Worm (Caenorhabditis elegans) whole organism, L4 larva: ENCODE data around the gene bcl-11.
A peak's percentile ranks its signal among the peaks of the same experiment; 100 is the strongest.

Experiments used
- F10B5.3 ChIP-seq: sonication (generic microtip); optimal IDR thresholded peaks from 2 replicates; lab custom pipeline; 2016; ENCODE audit warnings: mild to moderate bottlenecking, missing genetic modification characterization, missing compliant biosample characterization
- F26F4.8 ChIP-seq: fragments of 200-800 bp; sonication (Bioruptor generic); conservative IDR thresholded peaks from 2 replicates; pipeline ENCODE4 v1.3.6; 2022; ENCODE audit warnings: missing genetic modification characterization, missing compliant biosample characterization
- F37D6.2 ChIP-seq: sonication (generic microtip); optimal IDR thresholded peaks from 2 replicates; lab custom pipeline; 2016; ENCODE audit warnings: mild to moderate bottlenecking, missing genetic modification characterization, missing compliant biosample characterization
- F44E2.7 ChIP-seq: fragments of 200-800 bp; sonication (Bioruptor generic); IDR thresholded peaks from 2 replicates; pipeline ENCODE4 v2.1.2; 2022; ENCODE audit warnings: missing genetic modification characterization, missing compliant biosample characterization
- R02D3.7 ChIP-seq: fragments of 150-350 bp; sonication (generic microtip); optimal IDR thresholded peaks from 3 replicates; lab custom pipeline; 2014; ENCODE audit warnings: missing biosample characterization, missing genetic modification characterization
- Y48G9A.11 ChIP-seq: fragments of 200-800 bp; sonication (Bioruptor generic); IDR thresholded peaks from 2 replicates; pipeline ENCODE4 v1.3.6; 2022; ENCODE audit warnings: missing genetic modification reagents, missing genetic modification characterization, missing compliant biosample characterization
- Y75B8A.6 ChIP-seq: fragments of 200-800 bp; sonication (Bioruptor generic); IDR thresholded peaks from 2 replicates; pipeline ENCODE4 v1.3.6; 2022; ENCODE audit warnings: missing genetic modification reagents, missing genetic modification characterization, missing compliant biosample characterization
- ZK546.5 ChIP-seq, 2 experiments: sonication (generic microtip); optimal IDR thresholded peaks; 2 replicates each; lab custom pipeline; 2017; ENCODE audit warnings: missing biosample characterization in 2 of 2, missing genetic modification characterization in 2 of 2
- aha-1 ChIP-seq: fragments of 150-350 bp; peaks from one replicate; lab custom pipeline; 2014; ENCODE audit warnings: missing biosample characterization, missing genetic modification characterization
- ama-1 ChIP-seq: fragments of 150-350 bp; optimal IDR thresholded peaks from 2 replicates; lab custom pipeline; 2014; ENCODE audit warnings: inconsistent platforms, mixed read lengths
- arid-1 ChIP-seq: fragments of 200-800 bp; sonication (Bioruptor generic); conservative IDR thresholded peaks from 2 replicates; pipeline ENCODE4 v1.3.6; 2022; ENCODE audit warnings: missing genetic modification reagents, missing genetic modification characterization, missing compliant biosample characterization
- ceh-62 ChIP-seq: sonication (generic microtip); optimal IDR thresholded peaks from 2 replicates; lab custom pipeline; 2017; ENCODE audit warnings: missing biosample characterization, missing genetic modification characterization
- ces-1 ChIP-seq: fragments of 150-350 bp; sonication (generic microtip); optimal IDR thresholded peaks from 4 replicates; lab custom pipeline; 2014; ENCODE audit warnings: missing biosample characterization, missing genetic modification reagents, missing genetic modification characterization
- ctbp-1 ChIP-seq: fragments of 200-800 bp; sonication (Bioruptor generic); IDR thresholded peaks from 2 replicates; pipeline ENCODE4 v1.3.6; 2022; ENCODE audit warnings: missing genetic modification reagents, missing genetic modification characterization, missing compliant biosample characterization
- daf-12 ChIP-seq: fragments of 150-350 bp; optimal IDR thresholded peaks from 2 replicates; lab custom pipeline; 2014; ENCODE audit warnings: missing biosample characterization, missing genetic modification reagents, missing genetic modification characterization
- daf-16 ChIP-seq, 3 experiments: sonication (generic microtip); optimal IDR thresholded peaks; 2 replicates each; lab custom pipeline; 2016 to 2017; ENCODE audit warnings: missing genetic modification characterization in 3 of 3, missing genetic modification reagents in 3 of 3, mild to moderate bottlenecking in 2 of 3, missing compliant biosample characterization in 2 of 3, missing biosample characterization in 1 of 3, moderate library complexity in 1 of 3
- daf-8 ChIP-seq: fragments of 200-800 bp; sonication (Bioruptor generic); IDR thresholded peaks from 2 replicates; pipeline ENCODE4 v1.3.6; 2022; ENCODE audit warnings: missing genetic modification characterization, missing compliant biosample characterization
- dpl-1 ChIP-seq: fragments of 150-350 bp; optimal IDR thresholded peaks from 2 replicates; lab custom pipeline; 2014; ENCODE audit warnings: missing biosample characterization, missing genetic modification reagents, missing genetic modification characterization
- dve-1 ChIP-seq: sonication (generic microtip); optimal IDR thresholded peaks from 2 replicates; lab custom pipeline; 2017; ENCODE audit warnings: antibody characterized with exemption, mild to moderate bottlenecking, missing genetic modification characterization, missing compliant biosample characterization; ENCODE audit not compliant: insufficient read depth
- egl-43 ChIP-seq: fragments of 200-800 bp; sonication (Bioruptor generic); IDR thresholded peaks from 2 replicates; pipeline ENCODE4 v1.3.6; 2022; ENCODE audit warnings: missing genetic modification reagents, missing genetic modification characterization, missing compliant biosample characterization
- fkh-10 ChIP-seq: fragments of 150-350 bp; optimal IDR thresholded peaks from 2 replicates; lab custom pipeline; 2014; ENCODE audit warnings: missing biosample characterization, missing genetic modification reagents, missing genetic modification characterization
- gei-8 ChIP-seq: fragments of 200-800 bp; sonication (Bioruptor generic); optimal IDR thresholded peaks from 2 replicates; lab custom pipeline; 2018; ENCODE audit warnings: mild to moderate bottlenecking, missing genetic modification characterization, missing compliant biosample characterization
- hlh-11 ChIP-seq: fragments of 200-800 bp; sonication (Bioruptor generic); optimal IDR thresholded peaks from 2 replicates; lab custom pipeline; 2018; ENCODE audit warnings: mild to moderate bottlenecking, missing genetic modification characterization, missing compliant biosample characterization
- hlh-30 ChIP-seq: sonication (generic microtip); optimal IDR thresholded peaks from 2 replicates; lab custom pipeline; 2017; ENCODE audit warnings: antibody characterized with exemption, mild to moderate bottlenecking, missing genetic modification characterization, missing compliant biosample characterization; ENCODE audit not compliant: insufficient read depth
- hmg-1.1 ChIP-seq: fragments of 200-800 bp; sonication (Bioruptor generic); IDR thresholded peaks from 2 replicates; pipeline ENCODE4 v1.3.6; 2022; ENCODE audit warnings: missing genetic modification reagents, missing genetic modification characterization, missing compliant biosample characterization
- jun-1 ChIP-seq: fragments of 150-350 bp; optimal IDR thresholded peaks from 2 replicates; lab custom pipeline; 2014; ENCODE audit warnings: missing biosample characterization, missing genetic modification reagents, missing genetic modification characterization
- lim-7 ChIP-seq: fragments of 200-800 bp; sonication (Bioruptor generic); IDR thresholded peaks from 2 replicates; pipeline ENCODE4 v1.3.6; 2022; ENCODE audit warnings: missing genetic modification characterization, missing compliant biosample characterization
- lin-29 ChIP-seq: fragments of 200-800 bp; sonication (Bioruptor generic); IDR thresholded peaks from 2 replicates; pipeline ENCODE4 v1.3.6; 2022; ENCODE audit warnings: missing genetic modification reagents, missing genetic modification characterization, missing compliant biosample characterization
- lin-38 ChIP-seq: fragments of 200-800 bp; sonication (Bioruptor generic); IDR thresholded peaks from 2 replicates; pipeline ENCODE4 v1.3.6; 2022; ENCODE audit warnings: missing genetic modification reagents, missing genetic modification characterization, missing compliant biosample characterization
- lin-39 ChIP-seq: fragments of 150-350 bp; optimal IDR thresholded peaks from 2 replicates; lab custom pipeline; 2014; ENCODE audit warnings: missing biosample characterization, missing genetic modification reagents, missing genetic modification characterization
- mdl-1 ChIP-seq, 2 experiments: fragments of 150-350 bp in 1 of 2; sonication (generic microtip) in 1 of 2; optimal IDR thresholded peaks; 2 replicates each; lab custom pipeline; 2014 to 2017; ENCODE audit warnings: missing biosample characterization in 2 of 2, missing genetic modification characterization in 2 of 2
- mep-1 ChIP-seq: fragments of 150-350 bp; sonication (generic microtip); optimal IDR thresholded peaks from 3 replicates; lab custom pipeline; 2014; ENCODE audit warnings: missing biosample characterization, missing genetic modification characterization
- mes-2 ChIP-seq: sonication (generic microtip); optimal IDR thresholded peaks from 2 replicates; lab custom pipeline; 2016; ENCODE audit warnings: missing genotype, mild to moderate bottlenecking, missing genetic modification characterization, missing compliant biosample characterization; ENCODE audit not compliant: poor library complexity, severe bottlenecking
- mxl-3 ChIP-seq: fragments of 200-800 bp; sonication (Bioruptor generic); optimal IDR thresholded peaks from 2 replicates; lab custom pipeline; 2018; ENCODE audit warnings: mild to moderate bottlenecking, missing genetic modification characterization, missing compliant biosample characterization
- nhr-11 ChIP-seq: fragments of 150-350 bp; optimal IDR thresholded peaks from 2 replicates; lab custom pipeline; 2014; ENCODE audit warnings: missing biosample characterization, missing genetic modification characterization
- nhr-111 ChIP-seq: fragments of 200-800 bp; sonication (Bioruptor generic); optimal IDR thresholded peaks from 2 replicates; lab custom pipeline; 2018; ENCODE audit warnings: mild to moderate bottlenecking, missing genetic modification characterization, missing compliant biosample characterization
- nhr-28 ChIP-seq: fragments of 150-350 bp; optimal IDR thresholded peaks from 2 replicates; lab custom pipeline; 2014; ENCODE audit warnings: missing biosample characterization, missing genetic modification characterization
- nhr-41 ChIP-seq: fragments of 200-800 bp; sonication (Bioruptor generic); IDR thresholded peaks from 2 replicates; pipeline ENCODE4 v1.3.6; 2022; ENCODE audit warnings: missing genetic modification reagents, missing genetic modification characterization, missing compliant biosample characterization
- nhr-48 ChIP-seq: sonication (generic microtip); optimal IDR thresholded peaks from 2 replicates; lab custom pipeline; 2016; ENCODE audit warnings: mild to moderate bottlenecking, missing genetic modification characterization, missing compliant biosample characterization
- nhr-76 ChIP-seq: fragments of 150-350 bp; optimal IDR thresholded peaks from 2 replicates; lab custom pipeline; 2014; ENCODE audit warnings: missing biosample characterization, missing genetic modification characterization
- saeg-2 ChIP-seq: fragments of 200-800 bp; sonication (Bioruptor generic); IDR thresholded peaks from 2 replicates; pipeline ENCODE4 v1.3.6; 2022; ENCODE audit warnings: missing genetic modification reagents, missing genetic modification characterization, missing compliant biosample characterization
- set-16 ChIP-seq: fragments of 200-800 bp; sonication (Bioruptor generic); IDR thresholded peaks from 2 replicates; pipeline ENCODE4 v1.3.6; 2022; ENCODE audit warnings: missing genetic modification reagents, missing genetic modification characterization, missing compliant biosample characterization
- skn-1 ChIP-seq: fragments of 150-350 bp; optimal IDR thresholded peaks from 2 replicates; lab custom pipeline; 2014; ENCODE audit warnings: missing biosample characterization, missing genetic modification characterization
- snpc-4 ChIP-seq: fragments of 150-350 bp; optimal IDR thresholded peaks from 2 replicates; lab custom pipeline; 2014; ENCODE audit warnings: missing biosample characterization, missing genetic modification characterization
- ztf-7 ChIP-seq: fragments of 150-350 bp; optimal IDR thresholded peaks from 2 replicates; lab custom pipeline; 2014; ENCODE audit warnings: missing biosample characterization, missing genetic modification characterization

The bcl-11 gene

ce11 chrV:6351122-6351521 lies 4.7 kb upstream of the bcl-11 start:
- TF ChIP-seq aha-1 (tag; lab: Kevin White, UChicago): peak; percentile 96
- TF ChIP-seq nhr-41: peak; percentile 49; the same call in 1 of the 2 replicates
- peak; percentile 5 for TF ChIP-seq mxl-3
- no peak for TF ChIP-seq nhr-11 (tag; lab: Kevin White, UChicago)
- peak in 1 of 2 experiments; percentile 41 for TF ChIP-seq mdl-1 (tag; optimal IDR thresholded peaks at IDR 0.05; lab: Kevin White, UChicago)
- TF ChIP-seq ztf-7 (tag; lab: Kevin White, UChicago): no peak
- TF ChIP-seq lin-29: peak; percentile 58; the same call in 1 of the 2 replicates
- peak; percentile 61 for TF ChIP-seq hlh-11 (tag; lab: Kevin White, UChicago)
- 0 out of 2 replicates have a peak, but pooled peaks have one; percentile 23 for TF ChIP-seq arid-1 (GFP tag; lab: Robert Waterston, UW)
- TF ChIP-seq R02D3.7 (tag; lab: Kevin White, UChicago): no peak
- peak; percentile 61 for TF ChIP-seq nhr-48
- no peak for TF ChIP-seq F44E2.7 (GFP tag; lab: Robert Waterston, UW)
- TF ChIP-seq nhr-111 (GFP tag; lab: Kevin White, UChicago): no peak
- no peak for TF ChIP-seq ces-1 (GFP tag; lab: Kevin White, UChicago)
- no peak for TF ChIP-seq lin-39 (tag; lab: Kevin White, UChicago)
- no peak for TF ChIP-seq jun-1 (tag; lab: Kevin White, UChicago)
- TF ChIP-seq hmg-1.1: 0 out of 2 replicates have a peak, but pooled peaks have one; percentile 22

ce11 chrV:6352350-6352749 lies 3.5 kb upstream of the bcl-11 start:
- TF ChIP-seq nhr-28 (tag; lab: Kevin White, UChicago): peak; percentile 20
- no peak for TF ChIP-seq ceh-62 (tag; lab: Kevin White, UChicago)
- peak; percentile 50 for TF ChIP-seq hlh-11 (tag; lab: Kevin White, UChicago)
- TF ChIP-seq mxl-3: peak; percentile 47
- TF ChIP-seq mdl-1 (tag; optimal IDR thresholded peaks at IDR 0.05; lab: Kevin White, UChicago): peak in 1 of 2 experiments; percentile 32

- TF ChIP-seq skn-1 (tag; lab: Kevin White, UChicago) (no peak), F10B5.3 (tag; lab: Kevin White, UChicago) (no peak), snpc-4 (tag; lab: Kevin White, UChicago) (no peak), mxl-3 (peak; percentile 51), dpl-1 (GFP tag; lab: Kevin White, UChicago) (no peak), Y75B8A.6 (GFP tag; lab: Robert Waterston, UW) (no peak), daf-12 (no peak), mes-2 (no peak), mep-1 (tag; lab: Kevin White, UChicago) (no peak), nhr-41 (no peak), nhr-76 (tag; lab: Kevin White, UChicago) (no peak), hlh-30 (tag; lab: Kevin White, UChicago) (peak; percentile 11), R02D3.7 (tag; lab: Kevin White, UChicago) (no peak), saeg-2 (GFP tag; lab: Robert Waterston, UW) (no peak), fkh-10 (GFP tag; lab: Kevin White, UChicago) (no peak), ama-1 (lab: Kevin White, UChicago) (no peak), mdl-1 (tag; optimal IDR thresholded peaks at IDR 0.05; lab: Kevin White, UChicago) (peak in 1 of 2 experiments; percentile 22), F37D6.2 (tag; lab: Kevin White, UChicago) (no peak), F26F4.8 (no peak), dve-1 (tag; lab: Kevin White, UChicago) (no peak), gei-8 (GFP tag; lab: Kevin White, UChicago) (no peak), lin-29 (no peak), ctbp-1 (GFP tag; lab: Robert Waterston, UW) (no peak), set-16 (GFP tag; lab: Robert Waterston, UW) (0 out of 2 replicates have a peak, but pooled peaks have one; percentile 7), daf-8 (GFP tag; lab: Robert Waterston, UW) (no peak), hlh-11 (tag; lab: Kevin White, UChicago) (peak; percentile 25), Y48G9A.11 (GFP tag; lab: Robert Waterston, UW) (no peak), daf-16 (GFP tag; optimal IDR thresholded peaks at IDR 0.05; lab: Kevin White, UChicago) (no peak), daf-16 (tag; optimal IDR thresholded peaks at IDR 0.05; lab: Kevin White, UChicago) (no peak), ceh-62 (tag; lab: Kevin White, UChicago) (no peak), ZK546.5 (tag; optimal IDR thresholded peaks at IDR 0.05; lab: Kevin White, UChicago) (no peak), lim-7 (GFP tag; lab: Robert Waterston, UW) (no peak), lin-38 (no peak), egl-43 (no peak), jun-1 (tag; lab: Kevin White, UChicago) (no peak)
These were observed 2.5 kb upstream of the bcl-11 start for ce11 chrV:6353182-6353780.
